Worm (Caenorhabditis elegans) whole organism, early embryonic: ENCODE measurements around the gene sma-5.

ENCODE experiments used
- B0310.2 ChIP-seq: sonication (generic microtip); optimal IDR thresholded peaks from 2 replicates; lab custom pipeline; 2016; ENCODE audit warnings: mild to moderate bottlenecking, missing genetic modification characterization, missing compliant biosample characterization
- F13C5.2 ChIP-seq: sonication (generic microtip); optimal IDR thresholded peaks from 2 replicates; lab custom pipeline; 2017; ENCODE audit warnings: mild to moderate bottlenecking, missing genetic modification characterization, inconsistent platforms, missing compliant biosample characterization
- ama-1 ChIP-seq: fragments of 150-350 bp; optimal IDR thresholded peaks from 2 replicates; lab custom pipeline; 2014
- ceh-13 ChIP-seq: fragments of 200-800 bp; sonication (Bioruptor generic); optimal IDR thresholded peaks from 2 replicates; lab custom pipeline; 2018; ENCODE audit warnings: mild to moderate bottlenecking, missing genetic modification characterization, missing compliant biosample characterization
- ets-7 ChIP-seq: sonication (generic microtip); optimal IDR thresholded peaks from 2 replicates; lab custom pipeline; 2016; ENCODE audit warnings: missing genotype, missing genetic modification characterization, missing compliant biosample characterization
- flt-1 ChIP-seq: fragments of 200-800 bp; sonication (Bioruptor generic); IDR thresholded peaks from 2 replicates; pipeline ENCODE4 v1.3.6; 2022; ENCODE audit warnings: missing genetic modification characterization, missing compliant biosample characterization
- hmbx-1 ChIP-seq: sonication (generic microtip); optimal IDR thresholded peaks from 2 replicates; lab custom pipeline; 2016; ENCODE audit warnings: mild to moderate bottlenecking, missing genetic modification characterization, missing compliant biosample characterization
- hnd-1 ChIP-seq: sonication (generic microtip); optimal IDR thresholded peaks from 2 replicates; lab custom pipeline; 2016; ENCODE audit warnings: missing genetic modification characterization, missing compliant biosample characterization
- scrt-1 ChIP-seq: fragments of 200-800 bp; sonication (Bioruptor generic); IDR thresholded peaks from 2 replicates; pipeline ENCODE4 v1.3.6; 2022; ENCODE audit warnings: missing genetic modification characterization, missing compliant biosample characterization
- sea-1 ChIP-seq: fragments of 200-800 bp; sonication (Bioruptor generic); conservative IDR thresholded peaks from 2 replicates; pipeline ENCODE4 v1.3.6; 2022; ENCODE audit warnings: missing genetic modification characterization, missing compliant biosample characterization
- tra-4 ChIP-seq: sonication (generic microtip); optimal IDR thresholded peaks from 2 replicates; lab custom pipeline; 2017; ENCODE audit warnings: missing genetic modification characterization, missing compliant biosample characterization

- no peak for TF ChIP-seq F13C5.2 (tag; lab: Kevin White, UChicago)
- no peak for TF ChIP-seq ceh-13 (GFP tag; lab: Kevin White, UChicago)
- TF ChIP-seq ama-1 (lab: Kevin White, UChicago), result no peak
- TF ChIP-seq B0310.2 (tag; lab: Kevin White, UChicago), result no peak
- no peak for TF ChIP-seq hnd-1 (tag; lab: Kevin White, UChicago)
- no peak for TF ChIP-seq ets-7
- TF ChIP-seq sea-1 (GFP tag; lab: Robert Waterston, UW), result no peak
- no peak for TF ChIP-seq hmbx-1
- no peak for TF ChIP-seq scrt-1 (GFP tag; lab: Robert Waterston, UW)
- no peak for TF ChIP-seq flt-1 (GFP tag; lab: Robert Waterston, UW)
- TF ChIP-seq tra-4 (tag; lab: Kevin White, UChicago), result no peak
These were observed 2.6 kb upstream of the sma-5 start for ce11 chrX:12007905-12008466.
